Worm (Caenorhabditis elegans) whole organism, L2 larva: Measurements from ENCODE around the gene F57B1.1.

ENCODE experiments used
- ZK546.5 ChIP-seq: sonication (generic microtip); optimal IDR thresholded peaks from 2 replicates; lab custom pipeline; 2017; ENCODE audit warnings: missing biosample characterization, missing genetic modification characterization
- aly-2 ChIP-seq: fragments of 150-350 bp; optimal IDR thresholded peaks from 2 replicates; lab custom pipeline; 2014; ENCODE audit warnings: missing biosample characterization, missing genetic modification characterization
- ama-1 ChIP-seq: fragments of 150-350 bp; optimal IDR thresholded peaks from 2 replicates; lab custom pipeline; 2018; ENCODE audit warnings: inconsistent platforms
- ceh-82 ChIP-seq: fragments of 150-350 bp; optimal IDR thresholded peaks from 2 replicates; lab custom pipeline; 2014; ENCODE audit warnings: missing biosample characterization, missing genetic modification characterization
- elt-3 ChIP-seq: sonication (generic microtip); optimal IDR thresholded peaks from 2 replicates; lab custom pipeline; 2017; ENCODE audit warnings: missing biosample characterization, missing genetic modification characterization
- mab-5 ChIP-seq: fragments of 150-350 bp; optimal IDR thresholded peaks from 2 replicates; lab custom pipeline; 2014; ENCODE audit warnings: missing biosample characterization, missing genetic modification characterization
- nhr-11 ChIP-seq: fragments of 150-350 bp; optimal IDR thresholded peaks from 2 replicates; lab custom pipeline; 2014; ENCODE audit warnings: missing biosample characterization, missing genetic modification characterization
- sma-9 ChIP-seq, 2 experiments: fragments of 150-350 bp in 1 of 2; sonication (generic microtip) in 1 of 2; optimal IDR thresholded peaks; 2 replicates each; lab custom pipeline; 2014 to 2016; ENCODE audit warnings: missing genetic modification characterization in 2 of 2, mild to moderate bottlenecking in 1 of 2, missing biosample characterization in 1 of 2, missing compliant biosample characterization in 1 of 2, missing genetic modification reagents in 1 of 2, moderate library complexity in 1 of 2
- ztf-11 ChIP-seq: sonication (generic microtip); optimal IDR thresholded peaks from 2 replicates; lab custom pipeline; 2017; ENCODE audit warnings: missing biosample characterization, missing genetic modification characterization

- no peak for TF ChIP-seq sma-9 (GFP tag; optimal IDR thresholded peaks at IDR 0.05; lab: Kevin White, UChicago)
- TF ChIP-seq sma-9 (tag; optimal IDR thresholded peaks at IDR 0.05; lab: Kevin White, UChicago), result no peak
- no peak for TF ChIP-seq nhr-11 (tag; lab: Kevin White, UChicago)
- no peak for TF ChIP-seq ama-1 (lab: Kevin White, UChicago)
- TF ChIP-seq ztf-11 (tag; lab: Kevin White, UChicago), result no peak
- TF ChIP-seq ceh-82, result no peak
- TF ChIP-seq aly-2, result no peak
- no peak for TF ChIP-seq mab-5 (tag; lab: Kevin White, UChicago)
- no peak for TF ChIP-seq ZK546.5 (tag; lab: Kevin White, UChicago)
- no peak for TF ChIP-seq elt-3
Observed at ce11 chrV:13170497-13170896, 25.0 kb downstream of the F57B1.1 start.
